Fruit fly (Drosophila melanogaster) whole organism, pupa: ENCODE results near the gene CG3630.

Experiments
- CG10348 ChIP-seq: fragments of 200-800 bp; sonication (Bioruptor generic); IDR thresholded peaks from 2 replicates; pipeline ENCODE4 v1.3.6; 2022; ENCODE audit warnings: missing biosample characterization, missing genetic modification characterization
- CG15710 ChIP-seq: fragments of 200-800 bp; sonication (Bioruptor generic); optimal IDR thresholded peaks from 2 replicates; lab custom pipeline; 2018; ENCODE audit warnings: missing biosample characterization, mild to moderate bottlenecking, missing genetic modification characterization, moderate library complexity
- CG17806 ChIP-seq: fragments of 200-800 bp; sonication (Bioruptor generic); optimal IDR thresholded peaks from 2 replicates; lab custom pipeline; 2018; ENCODE audit warnings: missing biosample characterization, mild to moderate bottlenecking, missing genetic modification characterization, moderate library complexity
- EcR ChIP-seq: fragments of 200-800 bp; sonication (Bioruptor generic); optimal IDR thresholded peaks from 3 replicates; lab custom pipeline; 2019; ENCODE audit warnings: missing biosample characterization, missing genetic modification characterization, mild to moderate bottlenecking, moderate library complexity, missing genetic modification reagents
- Pif1A ChIP-seq: fragments of 200-800 bp; sonication (Bioruptor generic); optimal IDR thresholded peaks from 3 replicates; lab custom pipeline; 2016; ENCODE audit warnings: missing biosample characterization, missing genetic modification characterization
- Pif1B ChIP-seq: fragments of 200-800 bp; sonication (Bioruptor generic); optimal IDR thresholded peaks from 3 replicates; lab custom pipeline; 2016; ENCODE audit warnings: missing biosample characterization, missing genetic modification characterization
- fd96Ca ChIP-seq: fragments of 200-800 bp; sonication (Bioruptor generic); IDR thresholded peaks from 3 replicates; pipeline ENCODE4 v1.3.6; 2022; ENCODE audit warnings: missing biosample characterization, missing genetic modification characterization

dm6 chrX:2148671-2149070 lies 13.3 kb upstream of the CG3630 start:
- TF ChIP-seq EcR (GFP tag; lab: Kevin White, UChicago): peak; percentile 92
- TF ChIP-seq Pif1A: no peak
- no peak for TF ChIP-seq CG15710 (tag; lab: Kevin White, UChicago)
- TF ChIP-seq CG10348 (GFP tag; lab: Robert Waterston, UW): no peak
- no peak for TF ChIP-seq fd96Ca (GFP tag; lab: Robert Waterston, UW)
- TF ChIP-seq Pif1B (GFP tag; lab: Kevin White, UChicago): no peak
- no peak for TF ChIP-seq CG17806 (tag; lab: Kevin White, UChicago)
